Fruit fly (Drosophila melanogaster) whole organism, embryonic: ENCODE data around the gene CG5104.

ENCODE experiments used
- CG10366 ChIP-seq: fragments of 200-800 bp; sonication (Bioruptor generic); IDR thresholded peaks from 2 replicates; pipeline ENCODE4 v1.3.6; 2022; ENCODE audit warnings: missing biosample characterization, missing genetic modification characterization
- CG10431 ChIP-seq: fragments of 200-800 bp; sonication (Bioruptor generic); optimal IDR thresholded peaks from 3 replicates; lab custom pipeline; 2018; ENCODE audit warnings: missing biosample characterization, mild to moderate bottlenecking, missing genetic modification characterization
- CG12299 ChIP-seq: fragments of 200-800 bp; sonication (Bioruptor generic); optimal IDR thresholded peaks from 2 replicates; lab custom pipeline; 2018; ENCODE audit warnings: missing biosample characterization, mild to moderate bottlenecking, missing genetic modification characterization
- CG13424 ChIP-seq: fragments of 200-800 bp; sonication (Bioruptor generic); optimal IDR thresholded peaks from 2 replicates; lab custom pipeline; 2019; ENCODE audit warnings: missing biosample characterization, mild to moderate bottlenecking, missing genetic modification characterization, moderate library complexity
- CG13775 ChIP-seq: fragments of 200-800 bp; sonication (Bioruptor generic); optimal IDR thresholded peaks from 3 replicates; lab custom pipeline; 2017; ENCODE audit warnings: missing biosample characterization, mild to moderate bottlenecking, missing genetic modification characterization
- CG16779 ChIP-seq: fragments of 200-800 bp; sonication (Bioruptor generic); IDR thresholded peaks from 2 replicates; pipeline ENCODE4 v1.3.6; 2022; ENCODE audit warnings: missing biosample characterization, missing genetic modification characterization
- CG31224 ChIP-seq: fragments of 200-800 bp; sonication (Bioruptor generic); IDR thresholded peaks from 2 replicates; pipeline ENCODE4 v1.3.6; 2022; ENCODE audit warnings: missing biosample characterization, missing genetic modification characterization
- CG34224 ChIP-seq: fragments of 200-800 bp; sonication (Bioruptor generic); IDR thresholded peaks from 3 replicates; pipeline ENCODE4 v1.3.6; 2022; ENCODE audit warnings: missing biosample characterization, missing genetic modification characterization; ENCODE audit not compliant: partially characterized antibody
- CG34376 ChIP-seq: fragments of 200-800 bp; sonication (Bioruptor generic); optimal IDR thresholded peaks from 2 replicates; lab custom pipeline; 2018; ENCODE audit warnings: missing biosample characterization, mild to moderate bottlenecking, missing genetic modification characterization
- CG3847 ChIP-seq: fragments of 200-800 bp; sonication (Bioruptor generic); IDR thresholded peaks from 2 replicates; pipeline ENCODE4 v1.3.6; 2022; ENCODE audit warnings: missing biosample characterization, missing genetic modification characterization
- CG6254 ChIP-seq: fragments of 200-800 bp; sonication (Bioruptor generic); optimal IDR thresholded peaks from 3 replicates; lab custom pipeline; 2017; ENCODE audit warnings: mild to moderate bottlenecking, missing biosample characterization, missing genetic modification reagents, missing genetic modification characterization
- CG7963 ChIP-seq: fragments of 200-800 bp; sonication (Bioruptor generic); IDR thresholded peaks from 3 replicates; pipeline ENCODE4 v1.3.6; 2022; ENCODE audit warnings: missing biosample characterization, missing genetic modification characterization; ENCODE audit not compliant: partially characterized antibody
- CG8089 ChIP-seq: fragments of 200-800 bp; sonication (Bioruptor generic); optimal IDR thresholded peaks from 3 replicates; lab custom pipeline; 2016; ENCODE audit warnings: missing biosample characterization, missing genetic modification characterization
- Dbx ChIP-seq: fragments of 200-800 bp; sonication (Bioruptor generic); IDR thresholded peaks from 3 replicates; pipeline ENCODE4 v1.3.6; 2022; ENCODE audit warnings: missing biosample characterization, missing genetic modification characterization
- Dip2 ChIP-seq: fragments of 200-800 bp; sonication (Bioruptor generic); IDR thresholded peaks from 2 replicates; pipeline ENCODE4 v1.3.6; 2022; ENCODE audit warnings: missing biosample characterization, missing genetic modification characterization
- Dref ChIP-seq: fragments of 200-800 bp; sonication (Bioruptor generic); IDR thresholded peaks from 2 replicates; pipeline ENCODE4 v1.3.6; 2022; ENCODE audit warnings: missing biosample characterization, missing genetic modification characterization
- Fer1 ChIP-seq: fragments of 200-800 bp; sonication (Bioruptor generic); optimal IDR thresholded peaks from 2 replicates; lab custom pipeline; 2017; ENCODE audit warnings: missing biosample characterization, mild to moderate bottlenecking, missing genetic modification characterization
- HHEX ChIP-seq: fragments of 200-800 bp; sonication (Bioruptor generic); optimal IDR thresholded peaks from 3 replicates; lab custom pipeline; 2017; ENCODE audit warnings: missing biosample characterization, mild to moderate bottlenecking, missing genetic modification characterization, missing genetic modification reagents
- Hsf ChIP-seq: fragments of 200-800 bp; sonication (Bioruptor generic); optimal IDR thresholded peaks from 3 replicates; lab custom pipeline; 2016; ENCODE audit warnings: missing biosample characterization, missing genetic modification characterization
- Lim3 ChIP-seq: fragments of 200-800 bp; sonication (Bioruptor generic); IDR thresholded peaks from 2 replicates; pipeline ENCODE4 v1.3.6; 2022; ENCODE audit warnings: missing biosample characterization, missing genetic modification characterization
- Optix ChIP-seq: fragments of 200-800 bp; sonication (Bioruptor generic); IDR thresholded peaks from 3 replicates; pipeline ENCODE4 v1.3.6; 2022; ENCODE audit warnings: missing biosample characterization, missing genetic modification characterization
- Spps ChIP-seq: fragments of 200-800 bp; sonication (Bioruptor generic); optimal IDR thresholded peaks from 2 replicates; lab custom pipeline; 2018; ENCODE audit warnings: missing biosample characterization, mild to moderate bottlenecking, missing genetic modification characterization
- Tbp ChIP-seq: fragments of >200 bp; optimal IDR thresholded peaks from 2 replicates; lab custom pipeline; 2018; ENCODE audit warnings: missing biosample characterization, missing genetic modification characterization
- Vsx1 ChIP-seq: fragments of 200-800 bp; sonication (Bioruptor generic); optimal IDR thresholded peaks from 2 replicates; lab custom pipeline; 2017; ENCODE audit warnings: missing biosample characterization, mild to moderate bottlenecking, missing genetic modification characterization, missing genetic modification reagents
- al ChIP-seq: fragments of 200-800 bp; sonication (Bioruptor generic); IDR thresholded peaks from 2 replicates; pipeline ENCODE4 v1.3.6; 2022; ENCODE audit warnings: missing biosample characterization, missing genetic modification characterization
- aop ChIP-seq: fragments of 200-800 bp; sonication (Bioruptor generic); IDR thresholded peaks from 2 replicates; pipeline ENCODE4 v1.3.6; 2022; ENCODE audit warnings: missing biosample characterization, missing genetic modification characterization
- br ChIP-seq: fragments of >200 bp; optimal IDR thresholded peaks from 2 replicates; lab custom pipeline; 2017
- cas ChIP-seq: fragments of 200-800 bp; sonication (Bioruptor generic); IDR thresholded peaks from 2 replicates; pipeline ENCODE4 v1.3.6; 2022; ENCODE audit warnings: missing biosample characterization, missing genetic modification characterization
- cato ChIP-seq: fragments of 200-800 bp; sonication (Bioruptor generic); optimal IDR thresholded peaks from 2 replicates; lab custom pipeline; 2016; ENCODE audit warnings: missing biosample characterization, missing genetic modification characterization, borderline replicate concordance
- corto ChIP-seq: fragments of 200-800 bp; sonication (Bioruptor generic); optimal IDR thresholded peaks from 2 replicates; lab custom pipeline; 2016; ENCODE audit warnings: missing biosample characterization, mild to moderate bottlenecking, missing genetic modification characterization, moderate library complexity
- crc ChIP-seq: fragments of 200-800 bp; sonication (Bioruptor generic); optimal IDR thresholded peaks from 2 replicates; lab custom pipeline; 2016; ENCODE audit warnings: missing biosample characterization, missing genetic modification characterization
- croc ChIP-seq: fragments of 200-800 bp; sonication (Bioruptor generic); conservative IDR thresholded peaks from 3 replicates; pipeline ENCODE4 v1.3.6; 2022; ENCODE audit warnings: missing biosample characterization, missing genetic modification characterization
- dimm ChIP-seq: fragments of 200-800 bp; sonication (Bioruptor generic); IDR thresholded peaks from 2 replicates; pipeline ENCODE4 v1.3.6; 2022; ENCODE audit warnings: missing biosample characterization, missing genetic modification characterization
- esg ChIP-seq: fragments of 200-800 bp; sonication (Bioruptor generic); conservative IDR thresholded peaks from 2 replicates; pipeline ENCODE4 v1.3.6; 2022; ENCODE audit warnings: missing biosample characterization, missing genetic modification characterization
- fd64A ChIP-seq: fragments of 200-800 bp; sonication (Bioruptor generic); optimal IDR thresholded peaks from 3 replicates; lab custom pipeline; 2018; ENCODE audit warnings: missing biosample characterization, mild to moderate bottlenecking, missing genetic modification characterization
- gcm2 ChIP-seq: fragments of 200-800 bp; sonication (Bioruptor generic); optimal IDR thresholded peaks from 2 replicates; lab custom pipeline; 2016; ENCODE audit warnings: missing biosample characterization, missing genetic modification characterization
- gfzf ChIP-seq: fragments of 200-800 bp; sonication (Bioruptor generic); optimal IDR thresholded peaks from 2 replicates; lab custom pipeline; 2016; ENCODE audit warnings: missing biosample characterization, mild to moderate bottlenecking, missing genetic modification characterization, moderate library complexity
- hb ChIP-seq: fragments of 200-800 bp; sonication (Bioruptor generic); IDR thresholded peaks from 3 replicates; pipeline ENCODE4 v1.3.6; 2022; ENCODE audit warnings: missing biosample characterization, missing genetic modification characterization; ENCODE audit not compliant: partially characterized antibody
- hkb ChIP-seq, 2 experiments: fragments of 200-800 bp in 1 of 2; fragments of >200 bp in 1 of 2; sonication (Bioruptor generic) in 1 of 2; IDR thresholded peaks in 1 of 2; optimal IDR thresholded peaks in 1 of 2; 2 replicates each; pipeline versions ENCODE4 v1.3.6 to Lab custom; 2017 to 2022; ENCODE audit warnings: missing biosample characterization in 1 of 2, missing genetic modification characterization in 1 of 2
- luna ChIP-seq: fragments of 200-800 bp; sonication (Bioruptor generic); optimal IDR thresholded peaks from 2 replicates; lab custom pipeline; 2016; ENCODE audit warnings: missing biosample characterization, missing genetic modification characterization
- maf-S ChIP-seq: fragments of 200-800 bp; sonication (Bioruptor generic); optimal IDR thresholded peaks from 2 replicates; lab custom pipeline; 2016; ENCODE audit warnings: missing biosample characterization, missing genetic modification characterization
- nerfin-1 ChIP-seq: fragments of 200-800 bp; sonication (Bioruptor generic); optimal IDR thresholded peaks from 3 replicates; lab custom pipeline; 2019; ENCODE audit warnings: missing biosample characterization, mild to moderate bottlenecking, missing genetic modification characterization, moderate library complexity
- pan ChIP-seq, 4 experiments: fragments of >200 bp in 3 of 4; fragments of 200-800 bp in 1 of 4; sonication (Bioruptor generic) in 1 of 4; optimal IDR thresholded peaks in 3 of 4; IDR thresholded peaks in 1 of 4; 2 replicates each; pipeline versions ENCODE4 v1.3.6 to Lab custom; 2017 to 2022; ENCODE audit warnings: missing biosample characterization in 2 of 4, missing genetic modification characterization in 2 of 4, mixed read lengths in 1 of 4
- rib ChIP-seq: fragments of 200-800 bp; sonication (Bioruptor generic); IDR thresholded peaks from 2 replicates; pipeline ENCODE4 v1.3.6; 2022; ENCODE audit warnings: missing biosample characterization, missing genetic modification characterization
- salm ChIP-seq: fragments of 200-800 bp; sonication (Bioruptor generic); optimal IDR thresholded peaks from 2 replicates; lab custom pipeline; 2018; ENCODE audit warnings: missing biosample characterization, mild to moderate bottlenecking, missing genetic modification characterization
- schlank ChIP-seq: fragments of 200-800 bp; sonication (Bioruptor generic); optimal IDR thresholded peaks from 2 replicates; lab custom pipeline; 2018; ENCODE audit warnings: missing biosample characterization, mild to moderate bottlenecking, missing genetic modification characterization
- sisA ChIP-seq: fragments of 200-800 bp; sonication (Bioruptor generic); IDR thresholded peaks from 2 replicates; pipeline ENCODE4 v1.3.6; 2022; ENCODE audit warnings: missing biosample characterization, missing genetic modification characterization
- tio ChIP-seq: fragments of 200-800 bp; sonication (Bioruptor generic); optimal IDR thresholded peaks from 2 replicates; lab custom pipeline; 2017; ENCODE audit warnings: missing biosample characterization, missing genetic modification characterization, inconsistent platforms
- zen ChIP-seq: fragments of 200-800 bp; sonication (Bioruptor generic); optimal IDR thresholded peaks from 3 replicates; lab custom pipeline; 2018; ENCODE audit warnings: missing biosample characterization, mild to moderate bottlenecking, missing genetic modification characterization, moderate library complexity

CG5104 gene

DNA sequence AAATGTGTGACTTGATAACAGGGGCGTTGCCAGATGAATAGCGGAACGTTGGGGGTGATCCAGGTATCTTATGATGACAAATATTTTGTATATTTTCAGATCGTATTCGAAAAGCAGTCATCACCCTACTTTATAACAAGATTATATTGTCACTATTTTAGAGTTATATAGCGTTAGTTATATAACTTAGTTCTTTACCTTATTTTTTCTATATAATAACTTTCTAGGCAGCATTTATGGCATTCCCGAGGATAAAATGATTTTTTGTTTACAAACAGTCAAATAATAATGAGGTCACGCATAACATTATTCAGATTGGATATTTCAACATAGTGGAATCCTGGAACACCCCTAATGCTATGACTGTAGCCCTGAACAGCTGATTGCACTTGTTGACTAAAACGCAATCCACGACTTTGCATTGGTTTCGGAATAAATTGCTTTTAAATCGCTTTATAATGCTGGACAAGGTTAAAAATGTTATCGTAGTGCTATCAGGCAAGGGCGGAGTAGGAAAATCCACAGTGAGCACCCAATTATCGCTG lies 5.5 kb downstream of the CG5104 start, which contains the start of gene Nubp2 (continued):
- TF ChIP-seq CG6254 (GFP tag; lab: Kevin White, UChicago) (peak; percentile 83), zen (tag; lab: Kevin White, UChicago) (peak; percentile 96), schlank (tag; lab: Kevin White, UChicago) (peak; percentile 85), CG13775 (GFP tag; lab: Kevin White, UChicago) (peak; percentile 98), hkb (optimal IDR thresholded peaks at IDR 0.05; lab: Kevin White, UChicago) (no peak), hkb (GFP tag; IDR thresholded peaks at IDR 0.05; lab: Robert Waterston, UW) (peak; percentile 86; the same call in 1 of the 2 replicates), nerfin-1 (tag; lab: Kevin White, UChicago) (peak; percentile 94), fd64A (GFP tag; lab: Kevin White, UChicago) (peak; percentile 47), Dref (GFP tag; lab: Robert Waterston, UW) (no peak), sisA (GFP tag; lab: Robert Waterston, UW) (peak; percentile 94), Dbx (GFP tag; lab: Robert Waterston, UW) (peak; percentile 95), Vsx1 (peak; percentile 87), Spps (tag; lab: Kevin White, UChicago) (peak; percentile 92), HHEX (GFP tag; lab: Kevin White, UChicago) (peak; percentile 94), corto (GFP tag; lab: Kevin White, UChicago) (peak; percentile 74), al (peak; percentile 95), Lim3 (GFP tag; lab: Robert Waterston, UW) (peak; percentile 63; the same call in 1 of the 2 replicates), cato (GFP tag; lab: Kevin White, UChicago) (peak; percentile 93), Fer1 (peak; percentile 93), aop (GFP tag; lab: Robert Waterston, UW) (0 out of 2 replicates have a peak, but pooled peaks have one; percentile 13), esg (GFP tag; lab: Robert Waterston, UW) (peak; percentile 93), Dip2 (GFP tag; lab: Robert Waterston, UW) (no peak; the same call in 1 of the 2 replicates), rib (GFP tag; lab: Robert Waterston, UW) (peak; percentile 89), CG8089 (GFP tag; lab: Kevin White, UChicago) (peak; percentile 79), CG13424 (tag; lab: Kevin White, UChicago) (peak; percentile 98), crc (peak; percentile 76), gfzf (GFP tag; lab: Kevin White, UChicago) (peak; percentile 14), Optix (peak; percentile 74; the same call in 2 of the 3 replicates), gcm2 (peak; percentile 86), luna (GFP tag; lab: Kevin White, UChicago) (peak; percentile 73), dimm (GFP tag; lab: Robert Waterston, UW) (peak; percentile 82), CG3847 (GFP tag; lab: Robert Waterston, UW) (peak; percentile 96), CG12299 (tag; lab: Kevin White, UChicago) (peak; percentile 91), CG34224 (GFP tag; lab: Robert Waterston, UW) (no peak), croc (GFP tag; lab: Robert Waterston, UW) (peak; percentile 93), maf-S (GFP tag; lab: Kevin White, UChicago) (peak; percentile 94), CG31224 (GFP tag; lab: Robert Waterston, UW) (peak; percentile 89), Tbp (GFP tag; lab: Kevin White, UChicago) (no peak), CG34376 (peak; percentile 95), br (lab: Kevin White, UChicago) (no peak), Hsf (peak; percentile 98), CG10431 (GFP tag; lab: Kevin White, UChicago) (peak; percentile 82), tio (GFP tag; lab: Kevin White, UChicago) (peak; percentile 97), CG10366 (peak; percentile 90), hb (GFP tag; lab: Robert Waterston, UW) (no peak), salm (peak; percentile 84), CG16779 (GFP tag; lab: Robert Waterston, UW) (peak; percentile 82), CG7963 (GFP tag; lab: Robert Waterston, UW) (no peak), pan (optimal IDR thresholded peaks at IDR 0.05; lab: Kevin White, UChicago) (no peak), pan (GFP tag; optimal IDR thresholded peaks at IDR 0.05 in 1 of 2, IDR thresholded peaks at IDR 0.05 in 1 of 2) (peak in 1 of 2 experiments; percentile 90), cas (peak; percentile 81)
